Fruit fly (Drosophila melanogaster) whole organism, embryonic: ENCODE results near the gene IFT52.

Experiments used
- CG11504 ChIP-seq: fragments of 200-800 bp; sonication (Bioruptor generic); optimal IDR thresholded peaks from 3 replicates; lab custom pipeline; 2019; ENCODE audit warnings: missing biosample characterization, mild to moderate bottlenecking, missing genetic modification characterization, moderate library complexity
- CG11723 ChIP-seq: fragments of 200-800 bp; sonication (Bioruptor generic); optimal IDR thresholded peaks from 2 replicates; lab custom pipeline; 2017; ENCODE audit warnings: missing biosample characterization, mild to moderate bottlenecking, missing genetic modification characterization
- CG12236 ChIP-seq: fragments of 200-800 bp; sonication (Bioruptor generic); optimal IDR thresholded peaks from 2 replicates; lab custom pipeline; 2016; ENCODE audit warnings: missing biosample characterization, missing genetic modification characterization
- CG13123 ChIP-seq: fragments of 200-800 bp; sonication (Bioruptor generic); optimal IDR thresholded peaks from 2 replicates; lab custom pipeline; 2016; ENCODE audit warnings: missing biosample characterization, missing genetic modification characterization
- CG14860 ChIP-seq: fragments of 200-800 bp; sonication (Bioruptor generic); IDR thresholded peaks from 3 replicates; pipeline ENCODE4 v1.3.6; 2022; ENCODE audit warnings: missing biosample characterization, missing genetic modification characterization; ENCODE audit not compliant: partially characterized antibody
- CG2116 ChIP-seq: fragments of 200-800 bp; sonication (Bioruptor generic); optimal IDR thresholded peaks from 3 replicates; lab custom pipeline; 2018; ENCODE audit warnings: missing biosample characterization, mild to moderate bottlenecking, missing genetic modification characterization
- CG2678 ChIP-seq: fragments of 200-800 bp; sonication (Bioruptor generic); optimal IDR thresholded peaks from 3 replicates; lab custom pipeline; 2019; ENCODE audit warnings: missing biosample characterization, mild to moderate bottlenecking, missing genetic modification characterization, moderate library complexity
- CG31365 ChIP-seq: fragments of 200-800 bp; sonication (Bioruptor generic); optimal IDR thresholded peaks from 2 replicates; lab custom pipeline; 2018; ENCODE audit warnings: missing biosample characterization, mild to moderate bottlenecking, missing genetic modification characterization
- CG33213 ChIP-seq: fragments of 200-800 bp; sonication (Bioruptor generic); optimal IDR thresholded peaks from 3 replicates; lab custom pipeline; 2016; ENCODE audit warnings: missing biosample characterization, missing genetic modification characterization
- CG34422 ChIP-seq: fragments of 200-800 bp; sonication (Bioruptor generic); IDR thresholded peaks from 3 replicates; pipeline ENCODE4 v1.3.6; 2022; ENCODE audit warnings: missing biosample characterization, missing genetic modification characterization
- CG3838 ChIP-seq: fragments of 200-800 bp; sonication (Bioruptor generic); optimal IDR thresholded peaks from 3 replicates; lab custom pipeline; 2016; ENCODE audit warnings: missing biosample characterization, missing genetic modification characterization
- CG43689 ChIP-seq: fragments of 200-800 bp; sonication (Bioruptor generic); IDR thresholded peaks from 2 replicates; pipeline ENCODE4 v1.3.6; 2022; ENCODE audit warnings: missing biosample characterization, missing genetic modification characterization
- CG9932 ChIP-seq: fragments of 200-800 bp; sonication (Bioruptor generic); IDR thresholded peaks from 2 replicates; pipeline ENCODE4 v1.3.6; 2022; ENCODE audit warnings: missing biosample characterization, missing genetic modification characterization
- CTCF ChIP-seq: fragments of 200-800 bp; sonication (Bioruptor generic); optimal IDR thresholded peaks from 2 replicates; lab custom pipeline; 2017; ENCODE audit warnings: missing biosample characterization, mild to moderate bottlenecking, missing genetic modification characterization, moderate library complexity
- Chrac-16 ChIP-seq: fragments of 200-800 bp; sonication (Bioruptor generic); optimal IDR thresholded peaks from 3 replicates; lab custom pipeline; 2016; ENCODE audit warnings: missing biosample characterization, missing genetic modification characterization
- Dad ChIP-seq: fragments of 200-800 bp; sonication (Bioruptor generic); optimal IDR thresholded peaks from 3 replicates; lab custom pipeline; 2016; ENCODE audit warnings: missing biosample characterization, missing genetic modification characterization
- Fer1 ChIP-seq: fragments of 200-800 bp; sonication (Bioruptor generic); optimal IDR thresholded peaks from 2 replicates; lab custom pipeline; 2017; ENCODE audit warnings: missing biosample characterization, mild to moderate bottlenecking, missing genetic modification characterization
- H2.0 ChIP-seq: fragments of 200-800 bp; sonication (Bioruptor generic); IDR thresholded peaks from 2 replicates; pipeline ENCODE4 v1.3.6; 2022; ENCODE audit warnings: missing biosample characterization, missing genetic modification characterization
- HLH3B ChIP-seq: fragments of 200-800 bp; sonication (Bioruptor generic); IDR thresholded peaks from 2 replicates; pipeline ENCODE4 v1.3.6; 2022; ENCODE audit warnings: missing biosample characterization, missing genetic modification characterization
- HLH54F ChIP-seq: fragments of 200-800 bp; sonication (Bioruptor generic); optimal IDR thresholded peaks from 3 replicates; lab custom pipeline; 2016; ENCODE audit warnings: missing biosample characterization, missing genetic modification characterization
- HmgZ ChIP-seq: fragments of 200-800 bp; sonication (Bioruptor generic); optimal IDR thresholded peaks from 2 replicates; lab custom pipeline; 2018; ENCODE audit warnings: missing biosample characterization, mild to moderate bottlenecking, missing genetic modification characterization
- Hmr ChIP-seq: fragments of 200-800 bp; sonication (Bioruptor generic); optimal IDR thresholded peaks from 3 replicates; lab custom pipeline; 2017; ENCODE audit warnings: mild to moderate bottlenecking, missing biosample characterization, missing genetic modification reagents, missing genetic modification characterization
- Kr ChIP-seq: fragments of 200-800 bp; sonication (Bioruptor generic); optimal IDR thresholded peaks from 2 replicates; lab custom pipeline; 2017; ENCODE audit warnings: missing biosample characterization, mild to moderate bottlenecking, missing genetic modification characterization
- MESR4 ChIP-seq: fragments of 200-800 bp; sonication (Bioruptor generic); optimal IDR thresholded peaks from 2 replicates; lab custom pipeline; 2018; ENCODE audit warnings: missing biosample characterization, mild to moderate bottlenecking, missing genetic modification characterization, moderate library complexity
- Mrtf ChIP-seq: fragments of 200-800 bp; sonication (Bioruptor generic); IDR thresholded peaks from 3 replicates; pipeline ENCODE4 v1.3.6; 2022; ENCODE audit warnings: missing biosample characterization, missing genetic modification characterization
- Myb ChIP-seq: fragments of 200-800 bp; sonication (Bioruptor generic); optimal IDR thresholded peaks from 2 replicates; lab custom pipeline; 2016; ENCODE audit warnings: missing biosample characterization, missing genetic modification characterization
- NC2α ChIP-seq: fragments of 200-800 bp; sonication (Bioruptor generic); optimal IDR thresholded peaks from 2 replicates; lab custom pipeline; 2016; ENCODE audit warnings: missing biosample characterization, missing genetic modification characterization
- Oaz ChIP-seq: fragments of 200-800 bp; sonication (Bioruptor generic); IDR thresholded peaks from 2 replicates; pipeline ENCODE4 v1.3.6; 2022; ENCODE audit warnings: missing biosample characterization, missing genetic modification characterization
- Ptx1 ChIP-seq: fragments of 200-800 bp; sonication (Bioruptor generic); IDR thresholded peaks from 2 replicates; pipeline ENCODE4 v1.3.6; 2022; ENCODE audit warnings: missing biosample characterization, missing genetic modification characterization
- Scr ChIP-seq: fragments of 200-800 bp; sonication (Bioruptor generic); IDR thresholded peaks from 2 replicates; pipeline ENCODE4 v1.3.6; 2022; ENCODE audit warnings: missing biosample characterization, missing genetic modification characterization; ENCODE audit not compliant: partially characterized antibody
- Sry-δ ChIP-seq: fragments of 200-800 bp; sonication (Bioruptor generic); optimal IDR thresholded peaks from 2 replicates; lab custom pipeline; 2016; ENCODE audit warnings: missing biosample characterization, missing genetic modification characterization
- abd-A ChIP-seq: fragments of 200-800 bp; sonication (Bioruptor generic); optimal IDR thresholded peaks from 3 replicates; lab custom pipeline; 2019; ENCODE audit warnings: missing biosample characterization, mild to moderate bottlenecking, missing genetic modification characterization, moderate library complexity
- ase ChIP-seq: fragments of 200-800 bp; sonication (Bioruptor generic); IDR thresholded peaks from 3 replicates; pipeline ENCODE4 v1.3.6; 2022; ENCODE audit warnings: missing biosample characterization, missing genetic modification characterization
- bigmax ChIP-seq: fragments of 200-800 bp; sonication (Bioruptor generic); optimal IDR thresholded peaks from 2 replicates; lab custom pipeline; 2018; ENCODE audit warnings: missing biosample characterization, mild to moderate bottlenecking, missing genetic modification characterization
- cas ChIP-seq: fragments of 200-800 bp; sonication (Bioruptor generic); IDR thresholded peaks from 2 replicates; pipeline ENCODE4 v1.3.6; 2022; ENCODE audit warnings: missing biosample characterization, missing genetic modification characterization
- cato ChIP-seq: fragments of 200-800 bp; sonication (Bioruptor generic); optimal IDR thresholded peaks from 2 replicates; lab custom pipeline; 2016; ENCODE audit warnings: missing biosample characterization, missing genetic modification characterization, borderline replicate concordance
- caup ChIP-seq: fragments of 200-800 bp; sonication (Bioruptor generic); optimal IDR thresholded peaks from 3 replicates; lab custom pipeline; 2017; ENCODE audit warnings: missing biosample characterization, mild to moderate bottlenecking, missing genetic modification characterization, moderate library complexity; ENCODE audit not compliant: severe bottlenecking
- chn ChIP-seq: fragments of 200-800 bp; sonication (Bioruptor generic); optimal IDR thresholded peaks from 2 replicates; lab custom pipeline; 2016; ENCODE audit warnings: missing biosample characterization, missing genetic modification characterization
- danr ChIP-seq: fragments of 200-800 bp; sonication (Bioruptor generic); IDR thresholded peaks from 2 replicates; pipeline ENCODE4 v1.3.6; 2022; ENCODE audit warnings: missing biosample characterization, missing genetic modification characterization
- dimm ChIP-seq: fragments of 200-800 bp; sonication (Bioruptor generic); IDR thresholded peaks from 2 replicates; pipeline ENCODE4 v1.3.6; 2022; ENCODE audit warnings: missing biosample characterization, missing genetic modification characterization
- ewg ChIP-seq: fragments of 200-800 bp; sonication (Bioruptor generic); optimal IDR thresholded peaks from 3 replicates; lab custom pipeline; 2017; ENCODE audit warnings: mild to moderate bottlenecking, missing biosample characterization, missing genetic modification reagents, missing genetic modification characterization
- gsb ChIP-seq: fragments of 200-800 bp; sonication (Bioruptor generic); IDR thresholded peaks from 2 replicates; pipeline ENCODE4 v1.3.6; 2022; ENCODE audit warnings: missing biosample characterization, missing genetic modification characterization
- gt ChIP-seq: fragments of 200-800 bp; sonication (Bioruptor generic); IDR thresholded peaks from 2 replicates; pipeline ENCODE4 v1.3.6; 2022; ENCODE audit warnings: missing biosample characterization, missing genetic modification characterization
- nmo ChIP-seq: fragments of 200-800 bp; sonication (Bioruptor generic); optimal IDR thresholded peaks from 2 replicates; lab custom pipeline; 2018; ENCODE audit warnings: missing biosample characterization, mild to moderate bottlenecking, missing genetic modification characterization, moderate library complexity
- nom ChIP-seq: fragments of 200-800 bp; sonication (Bioruptor generic); optimal IDR thresholded peaks from 2 replicates; lab custom pipeline; 2017; ENCODE audit warnings: missing biosample characterization, missing genetic modification characterization, mild to moderate bottlenecking, moderate library complexity, missing genetic modification reagents
- pan ChIP-seq, 4 experiments: fragments of >200 bp in 3 of 4; fragments of 200-800 bp in 1 of 4; sonication (Bioruptor generic) in 1 of 4; optimal IDR thresholded peaks in 3 of 4; IDR thresholded peaks in 1 of 4; 2 replicates each; pipeline versions ENCODE4 v1.3.6 to Lab custom; 2017 to 2022; ENCODE audit warnings: missing biosample characterization in 2 of 4, missing genetic modification characterization in 2 of 4, mixed read lengths in 1 of 4
- prd ChIP-seq, 3 experiments: fragments of >200 bp in 2 of 3; fragments of 200-800 bp in 1 of 3; sonication (Bioruptor generic) in 1 of 3; optimal IDR thresholded peaks in 2 of 3; IDR thresholded peaks in 1 of 3; 2 replicates in 2 of 3; 3 replicates in 1 of 3; pipeline versions ENCODE4 v1.3.6 to Lab custom; 2017 to 2022; ENCODE audit warnings: missing biosample characterization in 1 of 3, missing genetic modification characterization in 1 of 3
- sd ChIP-seq: fragments of 200-800 bp; sonication (Bioruptor generic); optimal IDR thresholded peaks from 3 replicates; lab custom pipeline; 2018; ENCODE audit warnings: missing biosample characterization, mild to moderate bottlenecking, missing genetic modification characterization, moderate library complexity
- tup ChIP-seq: fragments of 200-800 bp; sonication (Bioruptor generic); optimal IDR thresholded peaks from 2 replicates; lab custom pipeline; 2016; ENCODE audit warnings: missing biosample characterization, mild to moderate bottlenecking, missing genetic modification characterization, moderate library complexity
- z ChIP-seq: fragments of 200-800 bp; sonication (Bioruptor generic); IDR thresholded peaks from 3 replicates; pipeline ENCODE4 v1.3.6; 2022; ENCODE audit warnings: missing biosample characterization, missing genetic modification characterization

The IFT52 gene

DNA sequence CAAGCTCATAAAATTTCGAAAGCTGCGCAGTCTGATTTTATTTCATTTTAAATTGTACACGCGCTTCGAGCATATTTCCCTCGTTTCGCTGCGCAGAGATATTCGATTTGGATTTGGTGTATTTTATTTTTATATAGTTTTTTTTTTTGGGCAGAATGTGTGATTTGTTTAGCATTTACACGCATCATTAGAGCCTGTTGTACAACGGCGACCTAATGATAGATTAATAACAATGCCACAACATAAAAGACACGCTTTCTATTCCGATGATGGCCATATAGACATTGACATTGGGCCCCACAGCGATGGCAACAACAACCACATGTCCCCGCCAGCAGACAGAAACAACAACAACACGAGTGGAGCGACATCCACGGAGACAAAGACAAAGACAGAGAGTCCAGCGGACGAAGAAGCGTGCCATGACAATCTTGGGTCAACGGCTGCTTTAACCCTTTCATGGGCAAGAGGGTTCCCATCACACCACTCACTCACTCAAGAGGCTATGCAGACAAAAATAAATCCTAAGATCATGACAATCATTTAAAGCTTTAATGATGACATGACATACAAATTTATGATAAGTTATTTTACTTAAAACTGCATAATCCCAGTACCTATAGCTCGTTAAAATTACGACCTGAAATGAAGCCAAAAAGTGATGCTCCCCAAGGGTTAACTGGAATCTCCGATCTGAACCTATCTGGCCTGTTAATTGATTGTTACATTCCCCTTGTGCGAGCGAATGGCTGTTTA, 4.1 kb downstream of the IFT52 start (continued):
- TF ChIP-seq cato (GFP tag; lab: Kevin White, UChicago) (no peak), H2.0 (GFP tag; lab: Robert Waterston, UW) (no peak), CG11723 (GFP tag; lab: Kevin White, UChicago) (no peak), Fer1 (no peak), Chrac-16 (peak; percentile 3), MESR4 (GFP tag; lab: Kevin White, UChicago) (no peak), CG2678 (tag; lab: Kevin White, UChicago) (no peak), Kr (GFP tag; lab: Kevin White, UChicago) (no peak), chn (no peak), CG9932 (GFP tag; lab: Robert Waterston, UW) (0 out of 2 replicates have a peak, but pooled peaks have one; percentile 7), caup (GFP tag; lab: Kevin White, UChicago) (no peak), gsb (GFP tag; lab: Robert Waterston, UW) (no peak), Myb (GFP tag; lab: Kevin White, UChicago) (no peak), cas (no peak), dimm (GFP tag; lab: Robert Waterston, UW) (no peak), CG13123 (no peak), CG14860 (GFP tag; lab: Robert Waterston, UW) (no peak), bigmax (GFP tag; lab: Kevin White, UChicago) (no peak), nom (no peak), CG3838 (GFP tag; lab: Kevin White, UChicago) (no peak), CTCF (GFP tag; lab: Kevin White, UChicago) (no peak), z (GFP tag; lab: Robert Waterston, UW) (no peak), ewg (GFP tag; lab: Kevin White, UChicago) (no peak), ase (GFP tag; lab: Robert Waterston, UW) (no peak), Scr (GFP tag; lab: Robert Waterston, UW) (no peak), CG31365 (tag; lab: Kevin White, UChicago) (no peak), HLH3B (no peak), CG33213 (GFP tag; lab: Kevin White, UChicago) (no peak), Hmr (GFP tag; lab: Kevin White, UChicago) (no peak), Oaz (GFP tag; lab: Robert Waterston, UW) (no peak), gt (GFP tag; lab: Robert Waterston, UW) (no peak), CG34422 (GFP tag; lab: Robert Waterston, UW) (no peak), Sry-δ (GFP tag; lab: Kevin White, UChicago) (no peak), Mrtf (GFP tag; lab: Robert Waterston, UW) (no peak), CG2116 (GFP tag; lab: Kevin White, UChicago) (no peak), HmgZ (tag; lab: Kevin White, UChicago) (no peak), prd (optimal IDR thresholded peaks at IDR 0.05; lab: Kevin White, UChicago) (no peak), prd (GFP tag; IDR thresholded peaks at IDR 0.05; lab: Robert Waterston, UW) (no peak), NC2α (GFP tag; lab: Kevin White, UChicago) (no peak), tup (GFP tag; lab: Kevin White, UChicago) (no peak), CG12236 (GFP tag; lab: Kevin White, UChicago) (no peak), HLH54F (GFP tag; lab: Kevin White, UChicago) (no peak), danr (no peak), pan (optimal IDR thresholded peaks at IDR 0.05; lab: Kevin White, UChicago) (no peak), pan (GFP tag; optimal IDR thresholded peaks at IDR 0.05 in 1 of 2, IDR thresholded peaks at IDR 0.05 in 1 of 2) (no peak), Dad (GFP tag; lab: Kevin White, UChicago) (no peak), nmo (GFP tag; lab: Kevin White, UChicago) (no peak), CG43689 (GFP tag; lab: Robert Waterston, UW) (no peak), sd (tag; lab: Kevin White, UChicago) (peak; percentile 60), Ptx1 (no peak), CG11504 (tag; lab: Kevin White, UChicago) (no peak), abd-A (tag; lab: Kevin White, UChicago) (peak; percentile 61)
